Fruit fly (Drosophila melanogaster): ENCODE data around the gene Fas1.

DNA sequence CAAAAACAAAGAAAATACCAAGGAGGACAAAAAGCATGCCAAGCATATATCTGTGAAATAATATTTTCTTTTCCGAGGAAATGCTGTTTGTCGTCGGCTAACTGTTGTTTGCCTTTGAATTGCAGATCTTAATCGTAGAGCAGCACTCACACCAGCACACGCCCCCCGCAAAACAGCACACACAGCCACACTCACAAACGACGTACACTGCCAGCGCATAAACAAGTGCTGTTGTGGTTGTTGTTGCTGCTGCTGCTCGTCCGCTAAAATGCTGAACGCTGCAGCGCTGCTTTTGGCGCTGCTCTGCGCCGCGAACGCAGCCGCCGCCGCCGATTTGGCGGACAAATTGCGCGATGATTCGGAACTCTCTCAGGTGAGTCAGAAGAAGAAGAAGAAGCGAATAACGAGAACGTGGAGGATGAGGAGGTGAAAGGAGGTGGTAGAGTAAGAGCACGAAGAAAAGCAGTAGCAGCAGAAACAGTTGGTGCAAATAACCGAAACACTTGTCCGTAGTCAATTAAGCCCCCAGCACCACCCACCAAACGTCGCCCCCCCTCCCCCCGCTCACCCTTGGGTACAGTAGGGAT, 899 bp downstream of the Fas1 start:
- TF ChIP-seq CG8478 (optimal IDR thresholded peaks at IDR 0.05) (no peak), CTCF (optimal IDR thresholded peaks at IDR 0.05) (no peak)

Data from S2 (cell line).